Worm (Caenorhabditis elegans) whole organism, L1 larva: Measurements from ENCODE around the gene nhr-167.

Experiments used
- C16A3.4 ChIP-seq: fragments of 150-350 bp; optimal IDR thresholded peaks from 2 replicates; lab custom pipeline; 2014; ENCODE audit warnings: missing biosample characterization, missing genetic modification characterization
- C34B4.2 ChIP-seq: sonication (generic microtip); optimal IDR thresholded peaks from 2 replicates; lab custom pipeline; 2017; ENCODE audit warnings: mild to moderate bottlenecking, missing genetic modification characterization, missing compliant biosample characterization
- F16B12.6 ChIP-seq: fragments of 150-350 bp; optimal IDR thresholded peaks from 2 replicates; lab custom pipeline; 2014; ENCODE audit warnings: missing biosample characterization, missing genetic modification characterization
- aha-1 ChIP-seq: fragments of 150-350 bp; optimal IDR thresholded peaks from 2 replicates; lab custom pipeline; 2014; ENCODE audit warnings: missing biosample characterization, missing genetic modification characterization
- blmp-1 ChIP-seq: fragments of 150-350 bp; optimal IDR thresholded peaks from 2 replicates; lab custom pipeline; 2014; ENCODE audit warnings: missing biosample characterization, missing genetic modification characterization
- ceh-8 ChIP-seq: fragments of 200-800 bp; sonication (Bioruptor generic); optimal IDR thresholded peaks from 2 replicates; lab custom pipeline; 2018; ENCODE audit warnings: mild to moderate bottlenecking, missing genetic modification characterization, moderate library complexity, missing compliant biosample characterization
- ceh-82 ChIP-seq, 3 experiments: fragments of 150-350 bp in 1 of 3; sonication (generic microtip) in 2 of 3; optimal IDR thresholded peaks; 2 replicates each; lab custom pipeline; 2014 to 2017; ENCODE audit warnings: missing biosample characterization in 3 of 3, missing genetic modification characterization in 3 of 3
- dpl-1 ChIP-seq, 3 experiments: fragments of 150-350 bp in 2 of 3; sonication (generic microtip) in 1 of 3; optimal IDR thresholded peaks; 2 replicates each; lab custom pipeline; 2014 to 2017; ENCODE audit warnings: missing biosample characterization in 3 of 3, missing genetic modification characterization in 3 of 3, missing genetic modification reagents in 3 of 3
- dsc-1 ChIP-seq: sonication (generic microtip); optimal IDR thresholded peaks from 2 replicates; lab custom pipeline; 2016; ENCODE audit warnings: mild to moderate bottlenecking, missing genetic modification characterization, missing compliant biosample characterization
- efl-1 ChIP-seq, 4 experiments: fragments of 150-350 bp; optimal IDR thresholded peaks in 3 of 4; peaks in 1 of 4; 1 replicate in 1 of 4; 2 replicates in 3 of 4; lab custom pipeline; 2014; ENCODE audit warnings: missing biosample characterization in 2 of 4, missing genetic modification characterization in 2 of 4, missing genetic modification reagents in 2 of 4
- egl-13 ChIP-seq: sonication (generic microtip); optimal IDR thresholded peaks from 2 replicates; lab custom pipeline; 2016; ENCODE audit warnings: missing genotype, missing genetic modification reagents, missing genetic modification characterization, missing compliant biosample characterization
- elt-3 ChIP-seq, 6 experiments: fragments of 150-350 bp in 1 of 6; sonication (generic microtip); optimal IDR thresholded peaks; 2 replicates each; lab custom pipeline; 2017 to 2018; ENCODE audit warnings: missing biosample characterization in 6 of 6, missing genetic modification characterization in 6 of 6, inconsistent platforms in 1 of 6
- fkh-8 ChIP-seq: sonication (generic microtip); optimal IDR thresholded peaks from 2 replicates; lab custom pipeline; 2016; ENCODE audit warnings: mild to moderate bottlenecking, missing genetic modification characterization, missing compliant biosample characterization
- grh-1 ChIP-seq: fragments of 200-800 bp; sonication (Bioruptor generic); IDR thresholded peaks from 2 replicates; pipeline ENCODE4 v1.3.6; 2022; ENCODE audit warnings: missing genetic modification reagents, missing genetic modification characterization, missing compliant biosample characterization
- isw-1 ChIP-seq: fragments of 200-800 bp; sonication (Bioruptor generic); IDR thresholded peaks from 2 replicates; pipeline ENCODE4 v1.3.6; 2022; ENCODE audit warnings: missing genetic modification characterization, missing compliant biosample characterization
- jun-1 ChIP-seq: fragments of 150-350 bp; optimal IDR thresholded peaks from 2 replicates; lab custom pipeline; 2014; ENCODE audit warnings: missing biosample characterization, missing genetic modification reagents, missing genetic modification characterization
- lin-14 ChIP-seq: fragments of 200-800 bp; sonication (Bioruptor generic); optimal IDR thresholded peaks from 2 replicates; lab custom pipeline; 2018; ENCODE audit warnings: mild to moderate bottlenecking, missing genetic modification characterization, moderate library complexity, missing compliant biosample characterization
- lin-35 ChIP-seq, 2 experiments: fragments of 150-350 bp; optimal IDR thresholded peaks; 2 replicates each; lab custom pipeline; 2014; ENCODE audit warnings: missing biosample characterization in 2 of 2, missing genetic modification characterization in 2 of 2, missing genetic modification reagents in 2 of 2
- lsy-2 ChIP-seq, 2 experiments: fragments of 150-350 bp; optimal IDR thresholded peaks; 2 replicates each; lab custom pipeline; 2014; ENCODE audit warnings: missing biosample characterization in 2 of 2, missing genetic modification characterization in 2 of 2
- mab-9 ChIP-seq: fragments of 200-800 bp; sonication (Bioruptor generic); IDR thresholded peaks from 2 replicates; pipeline ENCODE4 v1.3.6; 2022; ENCODE audit warnings: missing genetic modification reagents, missing genetic modification characterization, missing compliant biosample characterization
- mdl-1 ChIP-seq, 2 experiments: fragments of 150-350 bp; optimal IDR thresholded peaks; 2 replicates each; lab custom pipeline; 2014 to 2017; ENCODE audit warnings: missing biosample characterization in 2 of 2, missing genetic modification characterization in 2 of 2, inconsistent platforms in 1 of 2
- mep-1 ChIP-seq: fragments of 150-350 bp; optimal IDR thresholded peaks from 2 replicates; lab custom pipeline; 2014; ENCODE audit warnings: missing biosample characterization, missing genetic modification characterization
- nhr-12 ChIP-seq: sonication (generic microtip); optimal IDR thresholded peaks from 2 replicates; lab custom pipeline; 2017; ENCODE audit warnings: missing biosample characterization, missing genetic modification characterization
- nhr-19 ChIP-seq: fragments of 200-800 bp; sonication (Bioruptor generic); conservative IDR thresholded peaks from 2 replicates; pipeline ENCODE4 v1.3.6; 2022; ENCODE audit warnings: missing genetic modification characterization, missing compliant biosample characterization
- nhr-20 ChIP-seq: sonication (generic microtip); optimal IDR thresholded peaks from 2 replicates; lab custom pipeline; 2016; ENCODE audit warnings: mild to moderate bottlenecking, missing genetic modification characterization, missing compliant biosample characterization
- nhr-28 ChIP-seq: fragments of 150-350 bp; optimal IDR thresholded peaks from 2 replicates; lab custom pipeline; 2014; ENCODE audit warnings: missing biosample characterization, missing genetic modification characterization
- nhr-47 ChIP-seq: sonication (generic microtip); optimal IDR thresholded peaks from 2 replicates; lab custom pipeline; 2016; ENCODE audit warnings: mild to moderate bottlenecking, missing genetic modification characterization, moderate library complexity, missing compliant biosample characterization
- nhr-71 ChIP-seq: sonication (generic microtip); optimal IDR thresholded peaks from 2 replicates; lab custom pipeline; 2016; ENCODE audit warnings: mild to moderate bottlenecking, missing genetic modification characterization, moderate library complexity, missing compliant biosample characterization
- nhr-76 ChIP-seq: sonication (generic microtip); optimal IDR thresholded peaks from 2 replicates; lab custom pipeline; 2017; ENCODE audit warnings: missing biosample characterization, missing genetic modification characterization
- nhr-85 ChIP-seq: sonication (generic microtip); peaks from one replicate; lab custom pipeline; 2016; ENCODE audit warnings: missing genetic modification characterization, inconsistent platforms, missing compliant biosample characterization
- nhr-90 ChIP-seq: sonication (generic microtip); optimal IDR thresholded peaks from 2 replicates; lab custom pipeline; 2016; ENCODE audit warnings: mild to moderate bottlenecking, missing genetic modification characterization, missing compliant biosample characterization; ENCODE audit not compliant: poor library complexity
- pag-3 ChIP-seq: sonication (generic microtip); optimal IDR thresholded peaks from 2 replicates; lab custom pipeline; 2017; ENCODE audit warnings: missing genetic modification characterization, mild to moderate bottlenecking, missing compliant biosample characterization, antibody characterized with exemption, borderline replicate concordance; ENCODE audit not compliant: insufficient read depth
- rnt-1 ChIP-seq: sonication (generic microtip); optimal IDR thresholded peaks from 2 replicates; lab custom pipeline; 2016; ENCODE audit warnings: mild to moderate bottlenecking, missing genetic modification characterization, moderate library complexity, missing compliant biosample characterization
- snu-23 ChIP-seq: sonication (generic microtip); optimal IDR thresholded peaks from 2 replicates; lab custom pipeline; 2016; ENCODE audit warnings: missing genetic modification characterization, missing compliant biosample characterization
- sox-4 ChIP-seq: sonication (generic microtip); optimal IDR thresholded peaks from 2 replicates; lab custom pipeline; 2016; ENCODE audit warnings: missing genetic modification characterization, missing compliant biosample characterization
- swsn-7 ChIP-seq: sonication (generic microtip); optimal IDR thresholded peaks from 2 replicates; lab custom pipeline; 2016; ENCODE audit warnings: missing genetic modification characterization, missing compliant biosample characterization
- tbx-2 ChIP-seq: sonication (generic microtip); optimal IDR thresholded peaks from 2 replicates; lab custom pipeline; 2016; ENCODE audit warnings: missing genetic modification characterization, missing compliant biosample characterization
- unc-130 ChIP-seq: fragments of 150-350 bp; optimal IDR thresholded peaks from 2 replicates; lab custom pipeline; 2017; ENCODE audit warnings: missing biosample characterization, missing genetic modification characterization, inconsistent platforms
- unc-62 ChIP-seq: fragments of 150-350 bp; optimal IDR thresholded peaks from 2 replicates; lab custom pipeline; 2014; ENCODE audit warnings: missing biosample characterization, missing genetic modification reagents, missing genetic modification characterization
- xbp-1 ChIP-seq: sonication (generic microtip); optimal IDR thresholded peaks from 2 replicates; lab custom pipeline; 2016; ENCODE audit warnings: missing genetic modification characterization, missing compliant biosample characterization
- ztf-11 ChIP-seq, 2 experiments: sonication (generic microtip); optimal IDR thresholded peaks; 2 replicates each; lab custom pipeline; 2016 to 2017; ENCODE audit warnings: missing genetic modification characterization in 2 of 2, missing biosample characterization in 1 of 2, missing compliant biosample characterization in 1 of 2
- ztf-4 ChIP-seq: fragments of 150-350 bp; optimal IDR thresholded peaks from 2 replicates; lab custom pipeline; 2014; ENCODE audit warnings: missing biosample characterization, missing genetic modification characterization

Gene nhr-167

DNA sequence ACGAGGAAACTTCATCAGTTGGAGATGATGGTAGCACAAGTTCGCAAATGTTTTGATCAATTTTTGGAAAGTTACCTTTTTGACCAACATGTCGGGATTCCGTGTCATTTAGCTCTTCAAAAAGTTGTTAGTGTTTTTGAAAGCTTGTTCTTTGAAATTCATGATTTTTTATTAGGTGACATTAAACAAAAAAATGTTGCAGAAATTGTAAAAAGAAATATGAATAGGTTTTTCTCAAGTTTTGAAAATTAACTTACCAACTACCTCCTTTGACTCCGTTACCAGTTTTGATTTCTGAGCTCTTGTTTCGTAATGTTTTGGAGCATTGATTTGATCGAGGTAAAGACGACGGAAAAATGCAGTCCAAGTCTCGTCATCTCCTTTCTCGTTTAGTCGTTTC, 29.8 kb downstream of the nhr-167 start:
- TF ChIP-seq mab-9 (no peak), lin-35 (GFP tag; optimal IDR thresholded peaks at IDR 0.05; lab: Kevin White, UChicago) (no peak), isw-1 (GFP tag; lab: Robert Waterston, UW) (no peak), unc-62 (GFP tag; lab: Kevin White, UChicago) (no peak), nhr-76 (no peak), ztf-4 (tag; lab: Kevin White, UChicago) (no peak)

DNA sequence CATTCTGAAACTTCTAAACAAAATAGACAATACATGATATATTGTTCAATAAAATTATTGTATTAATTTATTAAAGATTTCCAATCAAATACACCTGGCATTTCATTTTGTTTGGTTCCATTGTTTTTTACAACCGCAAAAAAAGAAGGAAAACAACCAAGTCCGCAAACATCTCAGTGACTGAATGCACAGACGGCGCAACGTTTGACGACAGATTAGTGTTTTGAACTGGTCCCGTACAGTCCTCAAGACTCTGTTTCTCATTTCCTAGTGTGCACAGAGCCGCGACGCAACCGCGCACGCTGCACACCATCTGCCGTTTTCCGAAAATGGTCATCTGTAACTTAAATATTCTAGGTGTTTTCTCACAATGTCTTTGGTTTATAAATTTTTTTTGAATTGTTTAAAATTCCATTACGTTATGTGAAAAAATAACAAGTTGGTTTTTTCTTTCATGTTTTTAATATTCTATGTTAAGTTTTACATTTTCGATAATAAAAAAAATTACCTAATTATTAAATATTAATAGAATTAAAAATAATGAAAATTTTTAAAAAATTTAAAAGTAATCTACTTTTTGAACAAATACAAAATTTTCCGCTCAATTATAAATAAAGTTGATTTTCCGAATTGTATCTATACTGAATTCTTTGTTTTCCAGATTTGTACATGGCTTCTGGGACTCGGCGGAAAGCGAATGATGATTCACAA, 33.5 kb downstream of the nhr-167 start, which contains the start of gene lsd-1:
Gene lsd-1, plus strand, starts transcription at position 661 of the 711 bp plus-strand sequence.
- TF ChIP-seq dpl-1 (GFP tag; optimal IDR thresholded peaks at IDR 0.05; lab: Kevin White, UChicago) (peak in 2 of 3 experiments; percentile 28 to 32), lin-35 (GFP tag; optimal IDR thresholded peaks at IDR 0.05; lab: Kevin White, UChicago) (peak; percentile 29 to 56), nhr-47 (tag; lab: Kevin White, UChicago) (peak; percentile 45), C16A3.4 (peak; percentile 28), tbx-2 (tag; lab: Kevin White, UChicago) (peak; percentile 21), dsc-1 (tag; lab: Kevin White, UChicago) (peak; percentile 16), egl-13 (peak; percentile 9), swsn-7 (peak; percentile 28), F16B12.6 (tag; lab: Kevin White, UChicago) (peak; percentile 92), ztf-11 (tag; optimal IDR thresholded peaks at IDR 0.05; lab: Kevin White, UChicago) (no peak), pag-3 (tag; lab: Kevin White, UChicago) (no peak), nhr-28 (tag; lab: Kevin White, UChicago) (no peak), efl-1 (optimal IDR thresholded peaks at IDR 0.05; lab: Kevin White, UChicago) (peak; percentile 22 to 23), efl-1 (GFP tag; optimal IDR thresholded peaks at IDR 0.05 in 1 of 2; lab: Kevin White, UChicago) (peak in 1 of 2 experiments; percentile 4), mdl-1 (tag; optimal IDR thresholded peaks at IDR 0.05; lab: Kevin White, UChicago) (no peak), jun-1 (tag; lab: Kevin White, UChicago) (no peak), C34B4.2 (tag; lab: Kevin White, UChicago) (no peak), ceh-82 (tag; optimal IDR thresholded peaks at IDR 0.05; lab: Kevin White, UChicago) (peak in 1 of 3 experiments; percentile 5), nhr-85 (tag; lab: Kevin White, UChicago) (peak; percentile 68), rnt-1 (tag; lab: Kevin White, UChicago) (peak; percentile 60), xbp-1 (tag; lab: Kevin White, UChicago) (peak; percentile 10), nhr-90 (peak; percentile 8)

DNA sequence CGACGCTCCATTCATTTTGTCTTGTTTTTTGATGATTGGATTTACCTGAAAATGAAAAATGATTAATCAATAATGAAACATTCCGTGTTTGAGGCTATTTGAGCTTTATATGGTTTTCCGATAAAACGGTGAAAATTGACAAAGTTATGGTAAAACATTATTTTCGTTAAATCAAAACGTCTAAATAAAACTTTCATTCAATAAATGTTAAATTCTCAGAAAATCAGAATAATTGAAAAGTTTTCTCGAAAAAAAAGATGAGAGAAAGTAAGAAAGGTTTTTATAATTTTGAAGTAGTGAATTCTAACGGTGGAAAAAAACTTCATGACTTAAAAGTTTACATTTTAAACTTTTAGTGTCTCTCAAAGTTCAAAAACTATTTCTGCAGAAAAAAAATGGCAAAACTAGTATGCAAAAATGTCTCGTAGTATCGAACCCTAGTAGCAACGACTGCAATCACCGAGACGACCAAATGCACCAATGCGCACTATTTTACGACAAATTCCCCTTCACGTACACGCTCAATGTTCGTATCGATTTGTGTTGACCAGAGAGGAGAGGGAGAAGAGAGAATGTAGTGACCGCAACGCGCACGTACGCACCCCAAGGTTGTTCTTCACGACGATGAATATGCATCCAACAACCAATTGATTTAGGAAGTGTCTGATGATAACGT, 35.0 kb downstream of the nhr-167 start, which contains the start of gene nfya-1:
Gene nfya-1, minus strand, starts transcription at position 51 of the 676 bp plus-strand sequence.
- peak; percentile 75 for TF ChIP-seq lin-14 (GFP tag; lab: Kevin White, UChicago)
- no peak for TF ChIP-seq sox-4 (tag; lab: Kevin White, UChicago)
- peak; percentile 91 for TF ChIP-seq F16B12.6 (tag; lab: Kevin White, UChicago)
- TF ChIP-seq dsc-1 (tag; lab: Kevin White, UChicago): peak; percentile 24
- peak; percentile 84 for TF ChIP-seq mep-1 (tag; lab: Kevin White, UChicago)
- peak; percentile 5 for TF ChIP-seq ceh-8 (GFP tag; lab: Kevin White, UChicago)
- TF ChIP-seq nhr-19: peak; percentile 25; the same call in 1 of the 2 replicates
- peak; percentile 45 for TF ChIP-seq nhr-71 (tag; lab: Kevin White, UChicago)
- TF ChIP-seq nhr-47 (tag; lab: Kevin White, UChicago): peak; percentile 62
- peak; percentile 47 for TF ChIP-seq C16A3.4
- TF ChIP-seq mdl-1 (tag; optimal IDR thresholded peaks at IDR 0.05; lab: Kevin White, UChicago): peak in 1 of 2 experiments; percentile 35
- TF ChIP-seq swsn-7: peak; percentile 43
- TF ChIP-seq nhr-20 (tag; lab: Kevin White, UChicago): peak; percentile 50
- TF ChIP-seq efl-1 (optimal IDR thresholded peaks at IDR 0.05; lab: Kevin White, UChicago): peak; percentile 25 to 34
- TF ChIP-seq efl-1 (GFP tag; optimal IDR thresholded peaks at IDR 0.05 in 1 of 2; lab: Kevin White, UChicago): peak in 1 of 2 experiments; percentile 90
- TF ChIP-seq snu-23 (GFP tag; lab: Kevin White, UChicago): peak; percentile 73
- TF ChIP-seq lin-35 (GFP tag; optimal IDR thresholded peaks at IDR 0.05; lab: Kevin White, UChicago): peak; percentile 45 to 77
- peak; percentile 32 for TF ChIP-seq xbp-1 (tag; lab: Kevin White, UChicago)
- TF ChIP-seq fkh-8 (tag; lab: Kevin White, UChicago): no peak
- peak; percentile 64 for TF ChIP-seq rnt-1 (tag; lab: Kevin White, UChicago)
- TF ChIP-seq blmp-1: peak; percentile 73
- no peak for TF ChIP-seq nhr-12 (tag; lab: Kevin White, UChicago)
- TF ChIP-seq lsy-2 (tag; optimal IDR thresholded peaks at IDR 0.05; lab: Kevin White, UChicago): peak; percentile 33 to 68
- TF ChIP-seq elt-3 (tag; optimal IDR thresholded peaks at IDR 0.05; lab: Kevin White, UChicago): peak in 1 of 6 experiments; percentile 64
- TF ChIP-seq grh-1: no peak
- peak in 2 of 3 experiments; percentile 23 to 79 for TF ChIP-seq ceh-82 (tag; optimal IDR thresholded peaks at IDR 0.05; lab: Kevin White, UChicago)
- TF ChIP-seq unc-130 (tag; lab: Kevin White, UChicago): peak; percentile 63
- TF ChIP-seq dpl-1 (GFP tag; optimal IDR thresholded peaks at IDR 0.05; lab: Kevin White, UChicago): peak in 2 of 3 experiments; percentile 9 to 31
- no peak for TF ChIP-seq aha-1 (tag; lab: Kevin White, UChicago)
- TF ChIP-seq nhr-76: no peak
